Worm (Caenorhabditis elegans): ENCODE measurements around the gene acr-9.
A peak's percentile ranks its signal among the peaks of the same experiment; 100 is the strongest.

The acr-9 gene

ce11 chrX:13654276-13654675, 7.6 kb upstream of the acr-9 start:
- TF ChIP-seq nfya-1 (tag; optimal IDR thresholded peaks at IDR 0.05): no peak
- no peak for TF ChIP-seq ceh-31 (tag; optimal IDR thresholded peaks at IDR 0.05)
- TF ChIP-seq nhr-232 (tag; optimal IDR thresholded peaks at IDR 0.05): no peak
- TF ChIP-seq ceh-9 (tag; optimal IDR thresholded peaks at IDR 0.05): no peak
- no peak for TF ChIP-seq ets-4 (tag; optimal IDR thresholded peaks at IDR 0.05)
- TF ChIP-seq mec-3 (tag; optimal IDR thresholded peaks at IDR 0.05; ENCODE audit: borderline replicate concordance): no peak
- TF ChIP-seq sox-2 (GFP tag; IDR thresholded peaks at IDR 0.05): no peak
- TF ChIP-seq eyg-1 (tag; optimal IDR thresholded peaks at IDR 0.05): no peak
- no peak for TF ChIP-seq npax-4 (tag; optimal IDR thresholded peaks at IDR 0.05)
- no peak for TF ChIP-seq hlh-13 (GFP tag; optimal IDR thresholded peaks at IDR 0.05)
- no peak for TF ChIP-seq K09A11.1 (tag; optimal IDR thresholded peaks at IDR 0.05; ENCODE audit: insufficient read depth)
- TF ChIP-seq F13H6.1 (tag; optimal IDR thresholded peaks at IDR 0.05): no peak
- no peak for TF ChIP-seq ceh-18 (tag; optimal IDR thresholded peaks at IDR 0.05)
- TF ChIP-seq ama-1 (optimal IDR thresholded peaks at IDR 0.05): no peak
- TF ChIP-seq dmd-4 (tag; optimal IDR thresholded peaks at IDR 0.05; ENCODE audit: borderline replicate concordance): no peak
- TF ChIP-seq ref-2 (tag; optimal IDR thresholded peaks at IDR 0.05): no peak

ce11 chrX:13653573-13653972, 6.9 kb upstream of the acr-9 start:
- TF ChIP-seq ttx-3 (tag; optimal IDR thresholded peaks at IDR 0.05): no peak
- no peak for TF ChIP-seq hlh-15 (tag; optimal IDR thresholded peaks at IDR 0.05)
- peak; percentile 63 for TF ChIP-seq hlh-6 (tag; optimal IDR thresholded peaks at IDR 0.05)
- peak; percentile 20 for TF ChIP-seq pat-9 (tag; optimal IDR thresholded peaks at IDR 0.05)
- no peak for TF ChIP-seq K02D7.2 (tag; optimal IDR thresholded peaks at IDR 0.05)
- no peak for TF ChIP-seq ceh-6 (GFP tag; optimal IDR thresholded peaks at IDR 0.05)
- no peak for TF ChIP-seq eyg-1 (tag; optimal IDR thresholded peaks at IDR 0.05)
- peak; percentile 36 for TF ChIP-seq ztf-16 (tag; optimal IDR thresholded peaks at IDR 0.05)
- peak; percentile 47 for TF ChIP-seq che-1 (tag; optimal IDR thresholded peaks at IDR 0.05)
- no peak for TF ChIP-seq ama-1 (optimal IDR thresholded peaks at IDR 0.05)
- TF ChIP-seq pha-2 (tag; optimal IDR thresholded peaks at IDR 0.05): peak; percentile 14
- no peak for TF ChIP-seq fkh-6 (tag; optimal IDR thresholded peaks at IDR 0.05)
- peak; percentile 26 for TF ChIP-seq odd-2 (tag; optimal IDR thresholded peaks at IDR 0.05)
- TF ChIP-seq unc-86 (tag; optimal IDR thresholded peaks at IDR 0.05): peak; percentile 46
- no peak for TF ChIP-seq C08G9.2 (tag; optimal IDR thresholded peaks at IDR 0.05)
- TF ChIP-seq rnt-1 (tag; optimal IDR thresholded peaks at IDR 0.05): no peak
- TF ChIP-seq sox-4 (tag; optimal IDR thresholded peaks at IDR 0.05): peak; percentile 26
- TF ChIP-seq npax-4 (tag; optimal IDR thresholded peaks at IDR 0.05): no peak
- peak; percentile 41 for TF ChIP-seq hlh-13 (GFP tag; optimal IDR thresholded peaks at IDR 0.05)
- TF ChIP-seq pros-1 (tag; optimal IDR thresholded peaks at IDR 0.05): no peak
- TF ChIP-seq sdc-2 (tag; optimal IDR thresholded peaks at IDR 0.05): peak; percentile 54
- no peak for TF ChIP-seq gmeb-2 (tag; optimal IDR thresholded peaks at IDR 0.05)
- peak; percentile 25 for TF ChIP-seq lin-11 (tag; optimal IDR thresholded peaks at IDR 0.05)
- no peak for TF ChIP-seq zip-5 (tag; optimal IDR thresholded peaks at IDR 0.05)
- TF ChIP-seq elt-2 (tag; optimal IDR thresholded peaks at IDR 0.05): peak; percentile 53
- peak; percentile 43 for TF ChIP-seq tbx-2 (tag; optimal IDR thresholded peaks at IDR 0.05)
- TF ChIP-seq fax-1 (tag; optimal IDR thresholded peaks at IDR 0.05): no peak
- TF ChIP-seq hlh-8 (tag; optimal IDR thresholded peaks at IDR 0.05): no peak
- TF ChIP-seq nhr-232 (tag; optimal IDR thresholded peaks at IDR 0.05): peak; percentile 37
- peak; percentile 21 for TF ChIP-seq C38D4.7 (GFP tag; optimal IDR thresholded peaks at IDR 0.05)
- peak; percentile 56; the same call in 1 of the 2 replicates for TF ChIP-seq sox-2 (GFP tag; IDR thresholded peaks at IDR 0.05)
- TF ChIP-seq ceh-30 (tag; optimal IDR thresholded peaks at IDR 0.05): no peak
- no peak for TF ChIP-seq madf-2 (tag; optimal IDR thresholded peaks at IDR 0.05)
- no peak for TF ChIP-seq tbx-7 (tag; optimal IDR thresholded peaks at IDR 0.05)
